Fruit fly (Drosophila melanogaster) whole organism, embryonic: Measurements from ENCODE around the gene Bicra.
A peak's percentile ranks its signal among the peaks of the same experiment; 100 is the strongest.

Experiments used
- Aef1 ChIP-seq: fragments of 200-800 bp; sonication (Bioruptor generic); IDR thresholded peaks from 3 replicates; pipeline ENCODE4 v1.3.6; 2022; ENCODE audit warnings: missing biosample characterization, missing genetic modification characterization
- Atf6 ChIP-seq: fragments of 200-800 bp; sonication (Bioruptor generic); IDR thresholded peaks from 2 replicates; pipeline ENCODE4 v1.3.6; 2022; ENCODE audit warnings: missing biosample characterization, missing genetic modification characterization
- BEAF-32 ChIP-seq: fragments of 200-800 bp; sonication (Bioruptor generic); optimal IDR thresholded peaks from 3 replicates; lab custom pipeline; 2017; ENCODE audit warnings: missing biosample characterization, missing genetic modification characterization, mild to moderate bottlenecking, moderate library complexity, missing genetic modification reagents
- CG12104 ChIP-seq: fragments of 200-800 bp; sonication (Bioruptor generic); optimal IDR thresholded peaks from 3 replicates; lab custom pipeline; 2016; ENCODE audit warnings: missing biosample characterization, missing genetic modification characterization
- CG13775 ChIP-seq: fragments of 200-800 bp; sonication (Bioruptor generic); optimal IDR thresholded peaks from 3 replicates; lab custom pipeline; 2017; ENCODE audit warnings: missing biosample characterization, mild to moderate bottlenecking, missing genetic modification characterization
- CG15269 ChIP-seq: fragments of 200-800 bp; sonication (Bioruptor generic); optimal IDR thresholded peaks from 2 replicates; lab custom pipeline; 2018; ENCODE audit warnings: missing biosample characterization, mild to moderate bottlenecking, missing genetic modification characterization, moderate library complexity
- CG15514 ChIP-seq: fragments of 200-800 bp; sonication (Bioruptor generic); optimal IDR thresholded peaks from 3 replicates; lab custom pipeline; 2017; ENCODE audit warnings: missing biosample characterization, missing genetic modification characterization, mild to moderate bottlenecking, moderate library complexity, missing genetic modification reagents
- CG17361 ChIP-seq: fragments of 200-800 bp; sonication (Bioruptor generic); IDR thresholded peaks from 3 replicates; pipeline ENCODE4 v1.3.6; 2022; ENCODE audit warnings: missing biosample characterization, missing genetic modification characterization
- CG17568 ChIP-seq: fragments of 200-800 bp; sonication (Bioruptor generic); optimal IDR thresholded peaks from 2 replicates; lab custom pipeline; 2018; ENCODE audit warnings: missing biosample characterization, mild to moderate bottlenecking, missing genetic modification characterization, moderate library complexity
- CG18619 ChIP-seq: fragments of 200-800 bp; sonication (Bioruptor generic); optimal IDR thresholded peaks from 3 replicates; lab custom pipeline; 2017; ENCODE audit warnings: missing biosample characterization, mild to moderate bottlenecking, missing genetic modification characterization
- CG2116 ChIP-seq: fragments of 200-800 bp; sonication (Bioruptor generic); optimal IDR thresholded peaks from 3 replicates; lab custom pipeline; 2018; ENCODE audit warnings: missing biosample characterization, mild to moderate bottlenecking, missing genetic modification characterization
- CG2889 ChIP-seq: fragments of 200-800 bp; sonication (Bioruptor generic); IDR thresholded peaks from 3 replicates; pipeline ENCODE4 v1.3.6; 2022; ENCODE audit warnings: missing biosample characterization, missing genetic modification characterization
- CG32532 ChIP-seq: fragments of 200-800 bp; sonication (Bioruptor generic); IDR thresholded peaks from 2 replicates; pipeline ENCODE4 v1.3.6; 2022; ENCODE audit warnings: missing biosample characterization, missing genetic modification characterization
- CG4424 ChIP-seq: fragments of 200-800 bp; sonication (Bioruptor generic); optimal IDR thresholded peaks from 3 replicates; lab custom pipeline; 2016; ENCODE audit warnings: missing biosample characterization, missing genetic modification characterization
- CG4617 ChIP-seq: fragments of 200-800 bp; sonication (Bioruptor generic); optimal IDR thresholded peaks from 3 replicates; lab custom pipeline; 2016; ENCODE audit warnings: missing biosample characterization, missing genetic modification characterization, borderline replicate concordance
- CG6813 ChIP-seq: fragments of 200-800 bp; sonication (Bioruptor generic); optimal IDR thresholded peaks from 2 replicates; lab custom pipeline; 2017; ENCODE audit warnings: missing biosample characterization, missing genetic modification characterization, mild to moderate bottlenecking, moderate library complexity, missing genetic modification reagents
- CG7357 ChIP-seq: fragments of 200-800 bp; sonication (Bioruptor generic); IDR thresholded peaks from 3 replicates; pipeline ENCODE4 v1.3.6; 2022; ENCODE audit warnings: missing biosample characterization, missing genetic modification characterization
- CG7786 ChIP-seq: fragments of 200-800 bp; sonication (Bioruptor generic); optimal IDR thresholded peaks from 2 replicates; lab custom pipeline; 2016; ENCODE audit warnings: missing biosample characterization, missing genetic modification characterization
- CG7928 ChIP-seq: fragments of 200-800 bp; sonication (Bioruptor generic); optimal IDR thresholded peaks from 2 replicates; lab custom pipeline; 2017; ENCODE audit warnings: missing biosample characterization, mild to moderate bottlenecking, missing genetic modification characterization
- CkIIα-i1 ChIP-seq: fragments of 200-800 bp; sonication (Bioruptor generic); IDR thresholded peaks from 2 replicates; pipeline ENCODE4 v1.3.6; 2022; ENCODE audit warnings: missing biosample characterization, missing genetic modification characterization
- CrebB ChIP-seq: fragments of 200-800 bp; sonication (Bioruptor generic); optimal IDR thresholded peaks from 3 replicates; lab custom pipeline; 2018; ENCODE audit warnings: missing biosample characterization, mild to moderate bottlenecking, missing genetic modification characterization
- Dp ChIP-seq: fragments of 200-800 bp; sonication (Bioruptor generic); optimal IDR thresholded peaks from 2 replicates; lab custom pipeline; 2018; ENCODE audit warnings: missing biosample characterization, mild to moderate bottlenecking, missing genetic modification characterization, moderate library complexity
- Fer1 ChIP-seq: fragments of 200-800 bp; sonication (Bioruptor generic); optimal IDR thresholded peaks from 2 replicates; lab custom pipeline; 2017; ENCODE audit warnings: missing biosample characterization, mild to moderate bottlenecking, missing genetic modification characterization
- H15 ChIP-seq: fragments of 200-800 bp; sonication (Bioruptor generic); IDR thresholded peaks from 3 replicates; pipeline ENCODE4 v1.3.6; 2022; ENCODE audit warnings: missing biosample characterization, missing genetic modification characterization
- HmgZ ChIP-seq: fragments of 200-800 bp; sonication (Bioruptor generic); optimal IDR thresholded peaks from 2 replicates; lab custom pipeline; 2018; ENCODE audit warnings: missing biosample characterization, mild to moderate bottlenecking, missing genetic modification characterization
- Nf-YC ChIP-seq: fragments of 200-800 bp; optimal IDR thresholded peaks from 3 replicates; lab custom pipeline; 2019; ENCODE audit warnings: missing biosample characterization, mild to moderate bottlenecking, missing genetic modification characterization, moderate library complexity
- Sin3A ChIP-seq: fragments of >200 bp; optimal IDR thresholded peaks from 2 replicates; lab custom pipeline; 2018
- ac ChIP-seq: fragments of 200-800 bp; sonication (Bioruptor generic); optimal IDR thresholded peaks from 3 replicates; lab custom pipeline; 2017; ENCODE audit warnings: missing biosample characterization, mild to moderate bottlenecking, missing genetic modification characterization
- ash1 ChIP-seq: fragments of 200-800 bp; sonication (Bioruptor generic); optimal IDR thresholded peaks from 2 replicates; lab custom pipeline; 2018; ENCODE audit warnings: missing biosample characterization, mild to moderate bottlenecking, missing genetic modification characterization
- btn ChIP-seq: fragments of 200-800 bp; sonication (Bioruptor generic); optimal IDR thresholded peaks from 2 replicates; lab custom pipeline; 2016; ENCODE audit warnings: missing biosample characterization, missing genetic modification characterization
- cato ChIP-seq: fragments of 200-800 bp; sonication (Bioruptor generic); optimal IDR thresholded peaks from 2 replicates; lab custom pipeline; 2016; ENCODE audit warnings: missing biosample characterization, missing genetic modification characterization, borderline replicate concordance
- corto ChIP-seq: fragments of 200-800 bp; sonication (Bioruptor generic); optimal IDR thresholded peaks from 2 replicates; lab custom pipeline; 2016; ENCODE audit warnings: missing biosample characterization, mild to moderate bottlenecking, missing genetic modification characterization, moderate library complexity
- crp ChIP-seq, 2 experiments: fragments of 200-800 bp; sonication (Bioruptor generic); optimal IDR thresholded peaks; 2 replicates in 1 of 2; 3 replicates in 1 of 2; lab custom pipeline; 2017; ENCODE audit warnings: missing biosample characterization in 2 of 2, missing genetic modification characterization in 2 of 2, mild to moderate bottlenecking in 1 of 2, moderate library complexity in 1 of 2
- disco-r ChIP-seq: fragments of 200-800 bp; sonication (Bioruptor generic); optimal IDR thresholded peaks from 2 replicates; lab custom pipeline; 2016; ENCODE audit warnings: missing biosample characterization, missing genetic modification characterization
- gce ChIP-seq: fragments of 200-800 bp; sonication (Bioruptor generic); IDR thresholded peaks from 3 replicates; pipeline ENCODE4 v1.3.6; 2022; ENCODE audit warnings: missing biosample characterization, missing genetic modification characterization
- gro ChIP-seq: fragments of 200-800 bp; sonication (Bioruptor generic); optimal IDR thresholded peaks from 2 replicates; lab custom pipeline; 2016; ENCODE audit warnings: missing biosample characterization, missing genetic modification characterization
- ham ChIP-seq: fragments of 200-800 bp; sonication (Bioruptor generic); IDR thresholded peaks from 2 replicates; pipeline ENCODE4 v1.3.6; 2022; ENCODE audit warnings: missing biosample characterization, missing genetic modification characterization
- insv ChIP-seq, 2 experiments: fragments of 200-800 bp; sonication (Bioruptor generic); optimal IDR thresholded peaks; 3 replicates each; lab custom pipeline; 2016 to 2018; ENCODE audit warnings: missing biosample characterization in 2 of 2, missing genetic modification characterization in 2 of 2
- lola ChIP-seq, 3 experiments: fragments of >200 bp in 2 of 3; fragments of 200-800 bp in 1 of 3; sonication (Bioruptor generic) in 1 of 3; optimal IDR thresholded peaks; 2 replicates each; lab custom pipeline; 2017 to 2019; ENCODE audit warnings: missing biosample characterization in 3 of 3, missing genetic modification characterization in 3 of 3, mild to moderate bottlenecking in 1 of 3, moderate library complexity in 1 of 3
- nmo ChIP-seq: fragments of 200-800 bp; sonication (Bioruptor generic); optimal IDR thresholded peaks from 2 replicates; lab custom pipeline; 2018; ENCODE audit warnings: missing biosample characterization, mild to moderate bottlenecking, missing genetic modification characterization, moderate library complexity
- odd ChIP-seq: fragments of 200-800 bp; sonication (Bioruptor generic); optimal IDR thresholded peaks from 2 replicates; lab custom pipeline; 2017; ENCODE audit warnings: missing biosample characterization, mild to moderate bottlenecking, missing genetic modification characterization
- org-1 ChIP-seq: fragments of 200-800 bp; sonication (Bioruptor generic); optimal IDR thresholded peaks from 2 replicates; lab custom pipeline; 2017; ENCODE audit warnings: missing biosample characterization, missing genetic modification characterization
- pnt ChIP-seq: fragments of 200-800 bp; sonication (Bioruptor generic); optimal IDR thresholded peaks from 3 replicates; lab custom pipeline; 2016; ENCODE audit warnings: missing biosample characterization, missing genetic modification characterization
- prd ChIP-seq, 3 experiments: fragments of >200 bp in 2 of 3; fragments of 200-800 bp in 1 of 3; sonication (Bioruptor generic) in 1 of 3; optimal IDR thresholded peaks in 2 of 3; IDR thresholded peaks in 1 of 3; 2 replicates in 2 of 3; 3 replicates in 1 of 3; pipeline versions ENCODE4 v1.3.6 to Lab custom; 2017 to 2022; ENCODE audit warnings: missing biosample characterization in 1 of 3, missing genetic modification characterization in 1 of 3
- sima ChIP-seq: fragments of 200-800 bp; sonication (Bioruptor generic); optimal IDR thresholded peaks from 2 replicates; lab custom pipeline; 2016; ENCODE audit warnings: missing biosample characterization, missing genetic modification characterization
- so ChIP-seq: fragments of 200-800 bp; sonication (Bioruptor generic); IDR thresholded peaks from 3 replicates; pipeline ENCODE4 v1.3.6; 2022; ENCODE audit warnings: missing biosample characterization, missing genetic modification characterization
- stc ChIP-seq: fragments of 200-800 bp; sonication (Bioruptor generic); IDR thresholded peaks from 2 replicates; pipeline ENCODE4 v1.3.6; 2022; ENCODE audit warnings: missing biosample characterization, missing genetic modification characterization
- ttk ChIP-seq: fragments of 200-800 bp; sonication (Bioruptor generic); IDR thresholded peaks from 2 replicates; pipeline ENCODE4 v2.1.2; 2022; ENCODE audit warnings: missing biosample characterization, missing genetic modification characterization
- vnd ChIP-seq: fragments of 200-800 bp; sonication (Bioruptor generic); IDR thresholded peaks from 3 replicates; pipeline ENCODE4 v1.3.6; 2022; ENCODE audit warnings: missing biosample characterization, missing genetic modification characterization; ENCODE audit not compliant: partially characterized antibody
- zfh1 ChIP-seq: fragments of 200-800 bp; sonication (Bioruptor generic); IDR thresholded peaks from 3 replicates; pipeline ENCODE4 v1.3.6; 2022; ENCODE audit warnings: missing biosample characterization, missing genetic modification characterization

The Bicra gene

dm6 chr3R:29148072-29148471 lies 85.2 kb downstream of the Bicra start, which contains the start of the genes CG11882 and Pglym78 (continued):
- TF ChIP-seq crp (GFP tag; optimal IDR thresholded peaks at IDR 0.05; lab: Kevin White, UChicago) (peak in 1 of 2 experiments; percentile 73), Atf6 (GFP tag; lab: Robert Waterston, UW) (peak; percentile 30; the same call in 1 of the 2 replicates), CG2889 (GFP tag; lab: Robert Waterston, UW) (no peak), ash1 (GFP tag; lab: Kevin White, UChicago) (no peak), H15 (GFP tag; lab: Robert Waterston, UW) (no peak), CG15269 (no peak), insv (GFP tag; optimal IDR thresholded peaks at IDR 0.05; lab: Kevin White, UChicago) (peak; percentile 100), nmo (peak; percentile 59), Fer1 (peak; percentile 52), CG4424 (GFP tag; lab: Kevin White, UChicago) (peak; percentile 7), stc (peak; percentile 51; the same call in 1 of the 2 replicates), corto (no peak), Nf-YC (tag; lab: Kevin White, UChicago) (peak; percentile 37), CG6813 (no peak), disco-r (no peak), CG17568 (GFP tag; lab: Kevin White, UChicago) (no peak), btn (GFP tag; lab: Kevin White, UChicago) (no peak), cato (GFP tag; lab: Kevin White, UChicago) (no peak), CG7357 (GFP tag; lab: Robert Waterston, UW) (no peak), CG2116 (GFP tag; lab: Kevin White, UChicago) (peak; percentile 74), CkIIα-i1 (GFP tag; lab: Robert Waterston, UW) (no peak), CG32532 (GFP tag; lab: Robert Waterston, UW) (peak; percentile 72), lola (GFP tag; optimal IDR thresholded peaks at IDR 0.05; lab: Kevin White, UChicago) (no peak), so (peak; percentile 15; the same call in 1 of the 3 replicates), HmgZ (peak; percentile 89), CG4617 (GFP tag; lab: Kevin White, UChicago) (peak; percentile 73), zfh1 (GFP tag; lab: Robert Waterston, UW) (peak; percentile 64), CrebB (tag; lab: Kevin White, UChicago) (peak; percentile 67), CG17361 (GFP tag; lab: Robert Waterston, UW) (no peak), CG7786 (GFP tag; lab: Kevin White, UChicago) (peak; percentile 19), CG15514 (peak; percentile 90), Sin3A (lab: Kevin White, UChicago) (peak; percentile 66), CG18619 (peak; percentile 1), CG7928 (GFP tag; lab: Kevin White, UChicago) (peak; percentile 17), sima (no peak), CG13775 (GFP tag; lab: Kevin White, UChicago) (peak; percentile 33), ham (GFP tag; lab: Robert Waterston, UW) (no peak), Aef1 (GFP tag; lab: Robert Waterston, UW) (peak; percentile 21; the same call in 1 of the 3 replicates), ttk (GFP tag; lab: Robert Waterston, UW) (peak; percentile 64), gro (peak; percentile 55), pnt (GFP tag; lab: Kevin White, UChicago) (peak; percentile 32), gce (GFP tag; lab: Robert Waterston, UW) (no peak), BEAF-32 (GFP tag; lab: Kevin White, UChicago) (peak; percentile 60), vnd (GFP tag; lab: Robert Waterston, UW) (no peak), ac (GFP tag; lab: Kevin White, UChicago) (no peak), CG12104 (GFP tag; lab: Kevin White, UChicago) (no peak), Dp (GFP tag; lab: Kevin White, UChicago) (peak; percentile 76), odd (GFP tag; lab: Kevin White, UChicago) (no peak), org-1 (GFP tag; lab: Kevin White, UChicago) (no peak), prd (optimal IDR thresholded peaks at IDR 0.05; lab: Kevin White, UChicago) (no peak), prd (GFP tag; IDR thresholded peaks at IDR 0.05; lab: Robert Waterston, UW) (peak; percentile 33; the same call in 1 of the 3 replicates)
